Fruit fly (Drosophila melanogaster): ENCODE results near the gene CG3281.

Gene CG3281

dm6 chr3R:11962739-11963214 is at the start of gene CG3281, which contains the start of gene aurA:
CG3281 (minus strand) TSS chr3R:11962805.
aurA (plus strand) TSS chr3R:11963124.
- peak; percentile 73 for TF ChIP-seq Hr4 (GFP tag; optimal IDR thresholded peaks at IDR 0.05)
- TF ChIP-seq CG6808 (GFP tag; optimal IDR thresholded peaks at IDR 0.05): peak; percentile 32
- TF ChIP-seq dsx (GFP tag; optimal IDR thresholded peaks at IDR 0.05; ENCODE audit: poor library complexity, severe bottlenecking): peak; percentile 18
- peak; percentile 68 for TF ChIP-seq Sox15 (GFP tag; optimal IDR thresholded peaks at IDR 0.05)
- peak; percentile 0 for TF ChIP-seq dac (GFP tag; optimal IDR thresholded peaks at IDR 0.05)
- peak; percentile 59 for TF ChIP-seq achi (GFP tag; optimal IDR thresholded peaks at IDR 0.05)
- no peak for TF ChIP-seq CG3919 (GFP tag; optimal IDR thresholded peaks at IDR 0.05)
- TF ChIP-seq CG10669 (GFP tag; optimal IDR thresholded peaks at IDR 0.05): peak; percentile 44
- TF ChIP-seq Ets21C (GFP tag; optimal IDR thresholded peaks at IDR 0.05): peak; percentile 61
- TF ChIP-seq ss (GFP tag; optimal IDR thresholded peaks at IDR 0.05): peak; percentile 9 to 38
- no peak for TF ChIP-seq fkh (GFP tag; optimal IDR thresholded peaks at IDR 0.05)
- TF ChIP-seq Eip93F (GFP tag; optimal IDR thresholded peaks at IDR 0.05): no peak
- TF ChIP-seq topi (GFP tag; optimal IDR thresholded peaks at IDR 0.05): peak; percentile 74
- TF ChIP-seq Eip78C (GFP tag): peak; percentile 85
- no peak for TF ChIP-seq Smox (GFP tag; optimal IDR thresholded peaks at IDR 0.05)
- no peak for TF ChIP-seq CG6276 (GFP tag; optimal IDR thresholded peaks at IDR 0.05)
- peak; percentile 83 for TF ChIP-seq CG10631 (GFP tag; optimal IDR thresholded peaks at IDR 0.05)
- peak; percentile 79 for TF ChIP-seq svp (GFP tag)
- TF ChIP-seq Met (GFP tag; optimal IDR thresholded peaks at IDR 0.05): no peak
- TF ChIP-seq net (GFP tag; optimal IDR thresholded peaks at IDR 0.05): no peak
- peak; percentile 57 for TF ChIP-seq CG32006 (GFP tag; optimal IDR thresholded peaks at IDR 0.05)
- TF ChIP-seq Gug (GFP tag; IDR thresholded peaks at IDR 0.05): peak; percentile 28; the same call in 1 of the 2 replicates
- no peak for TF ChIP-seq CG9139 (GFP tag; optimal IDR thresholded peaks at IDR 0.05)
- TF ChIP-seq CG31627 (GFP tag; optimal IDR thresholded peaks at IDR 0.05): peak; percentile 82
- no peak for TF ChIP-seq vri (GFP tag; optimal IDR thresholded peaks at IDR 0.05)
- peak; percentile 5 for TF ChIP-seq CG8632 (GFP tag; optimal IDR thresholded peaks at IDR 0.05)
- TF ChIP-seq eg (GFP tag; IDR thresholded peaks at IDR 0.05): no peak
- TF ChIP-seq Sox14 (GFP tag; optimal IDR thresholded peaks at IDR 0.05): peak; percentile 75
- TF ChIP-seq CG7368 (GFP tag; optimal IDR thresholded peaks at IDR 0.05): peak; percentile 5
- TF ChIP-seq CG8119 (GFP tag; IDR thresholded peaks at IDR 0.05): 0 out of 3 replicates have a peak, but pooled peaks have one; percentile 21
- TF ChIP-seq Lpt (GFP tag; optimal IDR thresholded peaks at IDR 0.05): peak; percentile 41
- no peak for TF ChIP-seq CG1621 (tag; optimal IDR thresholded peaks at IDR 0.05)
- peak; percentile 37 for TF ChIP-seq CG11762 (GFP tag; optimal IDR thresholded peaks at IDR 0.05; ENCODE audit: insufficient read depth)
- TF ChIP-seq pdm3 (GFP tag; optimal IDR thresholded peaks at IDR 0.05): no peak
- peak; percentile 66 for TF ChIP-seq acj6 (GFP tag; optimal IDR thresholded peaks at IDR 0.05)
- peak in 1 of 2 experiments; percentile 8 for TF ChIP-seq salr (GFP tag; optimal IDR thresholded peaks at IDR 0.05)
- TF ChIP-seq CG3032 (tag; optimal IDR thresholded peaks at IDR 0.05): peak; percentile 75
- TF ChIP-seq CG11294 (GFP tag; IDR thresholded peaks at IDR 0.05): peak; percentile 23; the same call in 1 of the 2 replicates
- TF ChIP-seq CG8319 (GFP tag; optimal IDR thresholded peaks at IDR 0.05): peak; percentile 51
- peak; percentile 80 for TF ChIP-seq Hr39 (GFP tag; optimal IDR thresholded peaks at IDR 0.05)
- peak; percentile 70 for TF ChIP-seq OdsH (GFP tag; optimal IDR thresholded peaks at IDR 0.05)
- TF ChIP-seq CG6854 (GFP tag; optimal IDR thresholded peaks at IDR 0.05): no peak
- TF ChIP-seq CG34406 (GFP tag; optimal IDR thresholded peaks at IDR 0.05): peak; percentile 53
- peak; percentile 78 for TF ChIP-seq lz (GFP tag; optimal IDR thresholded peaks at IDR 0.05)
- TF ChIP-seq fd85E (GFP tag; optimal IDR thresholded peaks at IDR 0.05): no peak
- TF ChIP-seq CG6792 (GFP tag; optimal IDR thresholded peaks at IDR 0.05): peak; percentile 46
- TF ChIP-seq Blimp-1 (GFP tag; optimal IDR thresholded peaks at IDR 0.05): no peak
- TF ChIP-seq cyc (GFP tag; optimal IDR thresholded peaks at IDR 0.05): peak; percentile 80
- TF ChIP-seq CG11902 (GFP tag; optimal IDR thresholded peaks at IDR 0.05): peak; percentile 51
- TF ChIP-seq esn (GFP tag; optimal IDR thresholded peaks at IDR 0.05): peak; percentile 83
- TF ChIP-seq Ets96B (tag; optimal IDR thresholded peaks at IDR 0.05): peak; percentile 49
- peak; percentile 74 for TF ChIP-seq Eip75B (GFP tag; optimal IDR thresholded peaks at IDR 0.05)
